Fruit fly (Drosophila melanogaster) whole organism, embryonic: ENCODE measurements around the gene CG5003.

Source experiments
- Blimp-1 ChIP-seq: fragments of 200-800 bp; sonication (Bioruptor generic); optimal IDR thresholded peaks from 3 replicates; lab custom pipeline; 2018; ENCODE audit warnings: missing biosample characterization, missing genetic modification characterization, mild to moderate bottlenecking, moderate library complexity, missing genetic modification reagents
- CG10431 ChIP-seq: fragments of 200-800 bp; sonication (Bioruptor generic); optimal IDR thresholded peaks from 3 replicates; lab custom pipeline; 2018; ENCODE audit warnings: missing biosample characterization, mild to moderate bottlenecking, missing genetic modification characterization
- CG11456 ChIP-seq: fragments of 200-800 bp; sonication (Bioruptor generic); IDR thresholded peaks from 3 replicates; pipeline ENCODE4 v1.3.6; 2022; ENCODE audit warnings: missing biosample characterization, missing genetic modification characterization
- CG12219 ChIP-seq: fragments of 200-800 bp; sonication (Bioruptor generic); optimal IDR thresholded peaks from 3 replicates; lab custom pipeline; 2018; ENCODE audit warnings: missing biosample characterization, mild to moderate bottlenecking, missing genetic modification characterization
- CG17912 ChIP-seq: fragments of 200-800 bp; sonication (Bioruptor generic); optimal IDR thresholded peaks from 2 replicates; lab custom pipeline; 2018; ENCODE audit warnings: missing biosample characterization, mild to moderate bottlenecking, missing genetic modification characterization
- CG18262 ChIP-seq: fragments of 200-800 bp; optimal IDR thresholded peaks from 3 replicates; lab custom pipeline; 2019; ENCODE audit warnings: missing biosample characterization, mild to moderate bottlenecking, missing genetic modification characterization, moderate library complexity
- CG2120 ChIP-seq: fragments of 200-800 bp; sonication (Bioruptor generic); optimal IDR thresholded peaks from 3 replicates; lab custom pipeline; 2016; ENCODE audit warnings: missing biosample characterization, missing genetic modification characterization
- CG2678 ChIP-seq: fragments of 200-800 bp; sonication (Bioruptor generic); optimal IDR thresholded peaks from 3 replicates; lab custom pipeline; 2019; ENCODE audit warnings: missing biosample characterization, mild to moderate bottlenecking, missing genetic modification characterization, moderate library complexity
- CG2875 ChIP-seq: fragments of 200-800 bp; sonication (Bioruptor generic); optimal IDR thresholded peaks from 2 replicates; lab custom pipeline; 2017; ENCODE audit warnings: missing biosample characterization, mild to moderate bottlenecking, missing genetic modification characterization, missing genetic modification reagents
- CG3163 ChIP-seq: fragments of 200-800 bp; sonication (Bioruptor generic); optimal IDR thresholded peaks from 3 replicates; lab custom pipeline; 2016; ENCODE audit warnings: missing biosample characterization, missing genetic modification characterization
- CG4282 ChIP-seq: fragments of 200-800 bp; sonication (Bioruptor generic); optimal IDR thresholded peaks from 2 replicates; lab custom pipeline; 2016; ENCODE audit warnings: missing biosample characterization, missing genetic modification characterization
- CG6254 ChIP-seq: fragments of 200-800 bp; sonication (Bioruptor generic); optimal IDR thresholded peaks from 3 replicates; lab custom pipeline; 2017; ENCODE audit warnings: mild to moderate bottlenecking, missing biosample characterization, missing genetic modification reagents, missing genetic modification characterization
- CG6813 ChIP-seq: fragments of 200-800 bp; sonication (Bioruptor generic); optimal IDR thresholded peaks from 2 replicates; lab custom pipeline; 2017; ENCODE audit warnings: missing biosample characterization, missing genetic modification characterization, mild to moderate bottlenecking, moderate library complexity, missing genetic modification reagents
- CG7372 ChIP-seq: fragments of 200-800 bp; sonication (Bioruptor generic); IDR thresholded peaks from 2 replicates; pipeline ENCODE4 v1.3.6; 2022; ENCODE audit warnings: missing biosample characterization, missing genetic modification characterization
- CG8765 ChIP-seq: fragments of 200-800 bp; sonication (Bioruptor generic); IDR thresholded peaks from 2 replicates; pipeline ENCODE4 v1.3.6; 2022; ENCODE audit warnings: missing biosample characterization, missing genetic modification characterization
- Doc3 ChIP-seq: fragments of 200-800 bp; sonication (Bioruptor generic); IDR thresholded peaks from 3 replicates; pipeline ENCODE4 v1.3.6; 2022; ENCODE audit warnings: missing biosample characterization, missing genetic modification characterization; ENCODE audit not compliant: partially characterized antibody
- Gug ChIP-seq: fragments of 200-800 bp; sonication (Bioruptor generic); IDR thresholded peaks from 4 replicates; pipeline ENCODE4 v1.3.6; 2022; ENCODE audit warnings: missing biosample characterization, missing genetic modification characterization
- H2.0 ChIP-seq: fragments of 200-800 bp; sonication (Bioruptor generic); IDR thresholded peaks from 2 replicates; pipeline ENCODE4 v1.3.6; 2022; ENCODE audit warnings: missing biosample characterization, missing genetic modification characterization
- HHEX ChIP-seq: fragments of 200-800 bp; sonication (Bioruptor generic); optimal IDR thresholded peaks from 3 replicates; lab custom pipeline; 2017; ENCODE audit warnings: missing biosample characterization, mild to moderate bottlenecking, missing genetic modification characterization, missing genetic modification reagents
- Hmx ChIP-seq: fragments of 200-800 bp; sonication (Bioruptor generic); optimal IDR thresholded peaks from 2 replicates; lab custom pipeline; 2016; ENCODE audit warnings: missing biosample characterization, missing genetic modification characterization
- NC2β ChIP-seq: fragments of 200-800 bp; sonication (Bioruptor generic); optimal IDR thresholded peaks from 2 replicates; lab custom pipeline; 2016; ENCODE audit warnings: missing biosample characterization, missing genetic modification characterization
- Sry-β ChIP-seq: fragments of 200-800 bp; sonication (Bioruptor generic); optimal IDR thresholded peaks from 2 replicates; lab custom pipeline; 2018; ENCODE audit warnings: missing biosample characterization, mild to moderate bottlenecking, missing genetic modification characterization, moderate library complexity
- Sry-δ ChIP-seq: fragments of 200-800 bp; sonication (Bioruptor generic); optimal IDR thresholded peaks from 2 replicates; lab custom pipeline; 2016; ENCODE audit warnings: missing biosample characterization, missing genetic modification characterization
- Trl ChIP-seq, 3 experiments: fragments of >200 bp in 2 of 3; fragments of 200-800 bp in 1 of 3; sonication (Bioruptor generic) in 1 of 3; optimal IDR thresholded peaks; 2 replicates in 1 of 3; 3 replicates in 2 of 3; lab custom pipeline; 2016 to 2017; ENCODE audit warnings: missing biosample characterization in 1 of 3, missing genetic modification characterization in 1 of 3
- ab ChIP-seq: fragments of 200-800 bp; sonication (Bioruptor generic); optimal IDR thresholded peaks from 2 replicates; lab custom pipeline; 2016; ENCODE audit warnings: missing biosample characterization, missing genetic modification characterization
- ase ChIP-seq: fragments of 200-800 bp; sonication (Bioruptor generic); IDR thresholded peaks from 3 replicates; pipeline ENCODE4 v1.3.6; 2022; ENCODE audit warnings: missing biosample characterization, missing genetic modification characterization
- ato ChIP-seq: fragments of 200-800 bp; sonication (Bioruptor generic); IDR thresholded peaks from 2 replicates; pipeline ENCODE4 v1.3.6; 2022; ENCODE audit warnings: missing biosample characterization, missing genetic modification characterization; ENCODE audit not compliant: partially characterized antibody
- bab2 ChIP-seq: fragments of 200-800 bp; sonication (Bioruptor generic); optimal IDR thresholded peaks from 2 replicates; lab custom pipeline; 2016; ENCODE audit warnings: missing biosample characterization, missing genetic modification characterization
- ci ChIP-seq: fragments of 200-800 bp; sonication (Bioruptor generic); IDR thresholded peaks from 3 replicates; pipeline ENCODE4 v1.3.6; 2022; ENCODE audit warnings: missing biosample characterization, missing genetic modification characterization
- dm ChIP-seq: fragments of 200-800 bp; sonication (Bioruptor generic); optimal IDR thresholded peaks from 3 replicates; lab custom pipeline; 2016; ENCODE audit warnings: missing biosample characterization, missing genetic modification characterization
- eyg ChIP-seq: fragments of 200-800 bp; sonication (Bioruptor generic); optimal IDR thresholded peaks from 3 replicates; lab custom pipeline; 2016; ENCODE audit warnings: missing biosample characterization, missing genetic modification characterization
- fd3F ChIP-seq: fragments of 200-800 bp; sonication (Bioruptor generic); optimal IDR thresholded peaks from 2 replicates; lab custom pipeline; 2018; ENCODE audit warnings: missing biosample characterization, mild to moderate bottlenecking, missing genetic modification characterization, moderate library complexity
- fd96Cb ChIP-seq: fragments of 200-800 bp; sonication (Bioruptor generic); optimal IDR thresholded peaks from 2 replicates; lab custom pipeline; 2018; ENCODE audit warnings: missing biosample characterization, mild to moderate bottlenecking, missing genetic modification characterization, moderate library complexity
- ftz-f1 ChIP-seq: fragments of 200-800 bp; sonication (Bioruptor generic); optimal IDR thresholded peaks from 2 replicates; lab custom pipeline; 2016; ENCODE audit warnings: missing biosample characterization, missing genetic modification characterization
- gsb-n ChIP-seq: fragments of 200-800 bp; sonication (Bioruptor generic); optimal IDR thresholded peaks from 3 replicates; lab custom pipeline; 2018; ENCODE audit warnings: missing biosample characterization, mild to moderate bottlenecking, missing genetic modification characterization
- lov ChIP-seq, 2 experiments: fragments of 200-800 bp in 1 of 2; fragments of >200 bp in 1 of 2; sonication (Bioruptor generic) in 1 of 2; IDR thresholded peaks in 1 of 2; optimal IDR thresholded peaks in 1 of 2; 2 replicates in 1 of 2; 3 replicates in 1 of 2; pipeline versions ENCODE4 v1.3.6 to Lab custom; 2017 to 2022; ENCODE audit warnings: missing biosample characterization in 1 of 2, missing genetic modification characterization in 1 of 2
- mld ChIP-seq: fragments of 200-800 bp; sonication (Bioruptor generic); IDR thresholded peaks from 3 replicates; pipeline ENCODE4 v1.3.6; 2022; ENCODE audit warnings: missing biosample characterization, missing genetic modification characterization; ENCODE audit not compliant: partially characterized antibody
- nau ChIP-seq: fragments of 200-800 bp; sonication (Bioruptor generic); optimal IDR thresholded peaks from 3 replicates; lab custom pipeline; 2017; ENCODE audit warnings: missing biosample characterization, mild to moderate bottlenecking, missing genetic modification characterization, missing genetic modification reagents
- p53 ChIP-seq: fragments of 200-800 bp; sonication (Bioruptor generic); optimal IDR thresholded peaks from 2 replicates; lab custom pipeline; 2016; ENCODE audit warnings: missing biosample characterization, missing genetic modification characterization
- pho ChIP-seq: fragments of 200-800 bp; sonication (Bioruptor generic); optimal IDR thresholded peaks from 2 replicates; lab custom pipeline; 2016; ENCODE audit warnings: missing biosample characterization, missing genetic modification characterization
- pros ChIP-seq: fragments of 200-800 bp; sonication (Bioruptor generic); optimal IDR thresholded peaks from 3 replicates; lab custom pipeline; 2019; ENCODE audit warnings: missing biosample characterization, mild to moderate bottlenecking, missing genetic modification characterization, moderate library complexity
- repo ChIP-seq: fragments of 200-800 bp; sonication (Bioruptor generic); optimal IDR thresholded peaks from 2 replicates; lab custom pipeline; 2016; ENCODE audit warnings: missing biosample characterization, missing genetic modification characterization
- stc ChIP-seq: fragments of 200-800 bp; sonication (Bioruptor generic); IDR thresholded peaks from 2 replicates; pipeline ENCODE4 v1.3.6; 2022; ENCODE audit warnings: missing biosample characterization, missing genetic modification characterization
- tio ChIP-seq: fragments of 200-800 bp; sonication (Bioruptor generic); optimal IDR thresholded peaks from 2 replicates; lab custom pipeline; 2017; ENCODE audit warnings: missing biosample characterization, missing genetic modification characterization, inconsistent platforms
- usp ChIP-seq: fragments of >200 bp; optimal IDR thresholded peaks from 2 replicates; lab custom pipeline; 2017; ENCODE audit warnings: missing biosample characterization, missing genetic modification characterization
- vnd ChIP-seq: fragments of 200-800 bp; sonication (Bioruptor generic); IDR thresholded peaks from 3 replicates; pipeline ENCODE4 v1.3.6; 2022; ENCODE audit warnings: missing biosample characterization, missing genetic modification characterization; ENCODE audit not compliant: partially characterized antibody
- z ChIP-seq: fragments of 200-800 bp; sonication (Bioruptor generic); IDR thresholded peaks from 3 replicates; pipeline ENCODE4 v1.3.6; 2022; ENCODE audit warnings: missing biosample characterization, missing genetic modification characterization
- zf30C ChIP-seq: fragments of 200-800 bp; sonication (Bioruptor generic); optimal IDR thresholded peaks from 3 replicates; lab custom pipeline; 2018; ENCODE audit warnings: missing biosample characterization, mild to moderate bottlenecking, missing genetic modification characterization

Gene CG5003

DNA sequence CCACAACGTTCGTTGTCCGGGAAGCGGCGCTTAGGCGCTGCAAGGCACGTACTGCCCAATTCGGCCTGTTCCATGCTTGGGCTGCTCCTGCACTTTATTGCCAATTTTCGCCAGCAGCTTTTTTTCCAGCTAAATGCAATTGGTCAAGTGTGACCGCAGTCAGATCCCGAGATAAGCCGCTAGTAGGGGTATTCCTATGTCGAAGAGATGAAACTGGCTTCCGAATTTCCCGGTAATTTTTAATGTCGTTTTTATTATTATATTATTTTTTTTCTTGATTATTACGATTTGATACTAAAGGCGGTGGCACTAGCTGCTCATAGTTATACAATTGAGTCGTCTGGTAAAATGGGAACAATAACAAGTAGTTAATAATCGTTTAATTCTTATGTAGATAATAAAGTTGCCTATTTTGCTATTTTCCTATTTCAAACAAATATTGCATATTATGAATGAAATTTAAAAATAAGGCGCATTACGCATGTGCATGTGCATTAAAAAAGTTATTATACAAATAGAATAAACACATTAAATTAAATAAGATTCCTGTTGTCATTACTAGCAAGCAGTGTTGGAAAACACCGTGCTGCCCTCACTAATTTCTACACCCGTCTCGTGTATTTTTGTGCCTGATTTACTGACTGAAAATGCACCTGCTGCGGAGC lies at the start of gene CG5003, which contains the start of gene mRpS22 (continued):
- no peak for TF ChIP-seq stc (GFP tag; lab: Robert Waterston, UW)
- no peak for TF ChIP-seq zf30C (GFP tag; lab: Kevin White, UChicago)
- TF ChIP-seq ab = no peak
- no peak for TF ChIP-seq repo
- no peak for TF ChIP-seq p53 (GFP tag; lab: Kevin White, UChicago)
- TF ChIP-seq CG17912 (GFP tag; lab: Kevin White, UChicago) = no peak
- peak; percentile 20 for TF ChIP-seq fd96Cb (tag; lab: Kevin White, UChicago)
- no peak for TF ChIP-seq mld (GFP tag; lab: Robert Waterston, UW)
- TF ChIP-seq bab2 (GFP tag; lab: Kevin White, UChicago) = peak; percentile 1
- TF ChIP-seq fd3F = peak; percentile 35
- TF ChIP-seq ci (GFP tag; lab: Robert Waterston, UW) = no peak
- peak; percentile 16 for TF ChIP-seq pho (GFP tag; lab: Kevin White, UChicago)
- TF ChIP-seq CG7372 = peak; percentile 52; the same call in 1 of the 2 replicates
- no peak for TF ChIP-seq CG6813 (GFP tag; lab: Kevin White, UChicago)
- peak; percentile 12 for TF ChIP-seq dm (GFP tag; lab: Kevin White, UChicago)
- peak; percentile 59 for TF ChIP-seq CG2120 (GFP tag; lab: Kevin White, UChicago)
- TF ChIP-seq ato = no peak
- 0 out of 3 replicates have a peak, but pooled peaks have one; percentile 32 for TF ChIP-seq CG11456
- TF ChIP-seq CG12219 (GFP tag; lab: Kevin White, UChicago) = no peak
- TF ChIP-seq usp = no peak
- peak; percentile 42 for TF ChIP-seq Sry-δ
- TF ChIP-seq CG8765 (GFP tag; lab: Robert Waterston, UW) = 0 out of 2 replicates have a peak, but pooled peaks have one; percentile 5
- no peak for TF ChIP-seq CG4282 (GFP tag; lab: Kevin White, UChicago)
- no peak for TF ChIP-seq tio (GFP tag; lab: Kevin White, UChicago)
- peak; percentile 81 for TF ChIP-seq Sry-β (GFP tag; lab: Kevin White, UChicago)
- TF ChIP-seq Gug (GFP tag; lab: Robert Waterston, UW) = peak; percentile 9; the same call in 2 of the 4 replicates
- no peak for TF ChIP-seq pros (GFP tag; lab: Kevin White, UChicago)
- TF ChIP-seq z (GFP tag; lab: Robert Waterston, UW) = no peak
- peak; percentile 54 for TF ChIP-seq gsb-n
- peak; percentile 11 for TF ChIP-seq nau
- TF ChIP-seq CG2875 (GFP tag; lab: Kevin White, UChicago) = peak; percentile 14
- no peak for TF ChIP-seq CG3163 (GFP tag; lab: Kevin White, UChicago)
- TF ChIP-seq HHEX = peak; percentile 29
- 0 out of 3 replicates have a peak, but pooled peaks have one; percentile 28 for TF ChIP-seq vnd (GFP tag; lab: Robert Waterston, UW)
- no peak for TF ChIP-seq lov (optimal IDR thresholded peaks at IDR 0.05; lab: Kevin White, UChicago)
- TF ChIP-seq lov (GFP tag; IDR thresholded peaks at IDR 0.05; lab: Robert Waterston, UW) = no peak
- TF ChIP-seq Doc3 = no peak
- TF ChIP-seq H2.0 (GFP tag; lab: Robert Waterston, UW) = peak; percentile 28
- peak; percentile 16 for TF ChIP-seq CG10431
- TF ChIP-seq ftz-f1 (GFP tag; lab: Kevin White, UChicago) = no peak
- no peak for TF ChIP-seq Blimp-1
- 0 out of 3 replicates have a peak, but pooled peaks have one; percentile 8 for TF ChIP-seq ase (GFP tag; lab: Robert Waterston, UW)
- no peak for TF ChIP-seq NC2β (GFP tag; lab: Kevin White, UChicago)
- no peak for TF ChIP-seq Trl (optimal IDR thresholded peaks at IDR 0.05; lab: Kevin White, UChicago)
- no peak for TF ChIP-seq Trl (GFP tag; optimal IDR thresholded peaks at IDR 0.05; lab: Kevin White, UChicago)
- no peak for TF ChIP-seq eyg
- peak; percentile 69 for TF ChIP-seq CG18262 (tag; lab: Kevin White, UChicago)
- TF ChIP-seq CG2678 = peak; percentile 78
- no peak for TF ChIP-seq Hmx (GFP tag; lab: Kevin White, UChicago)
- TF ChIP-seq CG6254 = no peak
